Worm (Caenorhabditis elegans) whole organism, midembryonic: ENCODE measurements around the gene uev-2.

Experiments
- klf-2 ChIP-seq: fragments of 200-800 bp; sonication (Bioruptor generic); conservative IDR thresholded peaks from 2 replicates; pipeline ENCODE4 v1.3.6; 2022; ENCODE audit warnings: missing genetic modification reagents, missing genetic modification characterization, missing compliant biosample characterization
- med-1 ChIP-seq: sonication (generic microtip); optimal IDR thresholded peaks from 2 replicates; lab custom pipeline; 2017; ENCODE audit warnings: missing genetic modification characterization, mild to moderate bottlenecking, missing compliant biosample characterization, antibody characterized with exemption, missing genetic modification reagents; ENCODE audit not compliant: insufficient read depth

DNA sequence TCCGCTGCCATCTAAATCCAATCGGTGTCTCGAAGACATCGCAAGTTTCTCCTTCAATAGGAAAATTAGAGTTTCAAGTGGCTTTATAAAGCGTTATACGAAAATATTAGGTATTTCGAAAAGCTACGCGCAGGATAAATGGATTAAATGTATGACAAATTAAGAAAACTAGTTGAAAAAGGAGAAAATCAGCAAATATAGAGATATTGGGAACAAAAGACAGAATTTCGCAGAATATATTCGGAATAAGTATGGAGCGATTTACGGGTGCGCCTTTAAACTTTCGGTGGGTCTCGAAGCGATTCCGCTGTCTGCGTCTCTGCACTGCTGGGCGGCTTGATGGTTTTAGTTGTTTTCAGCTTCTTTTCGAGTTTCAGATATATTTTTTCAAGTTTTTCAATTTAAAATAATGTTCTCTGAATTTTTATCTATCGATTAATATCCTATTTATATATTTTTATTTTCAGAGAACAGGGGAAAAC, 8.8 kb downstream of the uev-2 start, which contains the start of the genes ddx-15 and ucr-1:
- no peak for TF ChIP-seq med-1 (GFP tag; lab: Kevin White, UChicago)
- no peak for TF ChIP-seq klf-2 (GFP tag; lab: Robert Waterston, UW)
